Worm (Caenorhabditis elegans) whole organism, L4 larva: ENCODE measurements around the gene sgo-1.

Source experiments
- D1046.2 ChIP-seq: fragments of 200-800 bp; sonication (Bioruptor generic); IDR thresholded peaks from 2 replicates; pipeline ENCODE4 v1.3.6; 2022; ENCODE audit warnings: missing genetic modification characterization, missing compliant biosample characterization
- F44E2.7 ChIP-seq: fragments of 200-800 bp; sonication (Bioruptor generic); IDR thresholded peaks from 2 replicates; pipeline ENCODE4 v2.1.2; 2022; ENCODE audit warnings: missing genetic modification characterization, missing compliant biosample characterization
- T20F7.1 ChIP-seq: fragments of 200-800 bp; sonication (Bioruptor generic); optimal IDR thresholded peaks from 2 replicates; lab custom pipeline; 2018; ENCODE audit warnings: mild to moderate bottlenecking, missing genetic modification characterization, missing compliant biosample characterization
- T26A8.4 ChIP-seq: fragments of 200-800 bp; sonication (Bioruptor generic); IDR thresholded peaks from 2 replicates; pipeline ENCODE4 v1.3.6; 2022; ENCODE audit warnings: missing genetic modification characterization, missing compliant biosample characterization
- Y48G9A.11 ChIP-seq: fragments of 200-800 bp; sonication (Bioruptor generic); IDR thresholded peaks from 2 replicates; pipeline ENCODE4 v1.3.6; 2022; ENCODE audit warnings: missing genetic modification reagents, missing genetic modification characterization, missing compliant biosample characterization
- aha-1 ChIP-seq: fragments of 150-350 bp; peaks from one replicate; lab custom pipeline; 2014; ENCODE audit warnings: missing biosample characterization, missing genetic modification characterization
- arid-1 ChIP-seq: fragments of 200-800 bp; sonication (Bioruptor generic); conservative IDR thresholded peaks from 2 replicates; pipeline ENCODE4 v1.3.6; 2022; ENCODE audit warnings: missing genetic modification reagents, missing genetic modification characterization, missing compliant biosample characterization
- ceh-28 ChIP-seq: fragments of 150-350 bp; optimal IDR thresholded peaks from 2 replicates; lab custom pipeline; 2014; ENCODE audit warnings: missing biosample characterization, missing genetic modification reagents, missing genetic modification characterization
- ceh-32 ChIP-seq: sonication (generic microtip); optimal IDR thresholded peaks from 2 replicates; lab custom pipeline; 2016; ENCODE audit warnings: mild to moderate bottlenecking, missing genetic modification characterization, missing compliant biosample characterization; ENCODE audit not compliant: poor library complexity
- ceh-62 ChIP-seq: sonication (generic microtip); optimal IDR thresholded peaks from 2 replicates; lab custom pipeline; 2017; ENCODE audit warnings: missing biosample characterization, missing genetic modification characterization
- ces-1 ChIP-seq: fragments of 150-350 bp; sonication (generic microtip); optimal IDR thresholded peaks from 4 replicates; lab custom pipeline; 2014; ENCODE audit warnings: missing biosample characterization, missing genetic modification reagents, missing genetic modification characterization
- dpl-1 ChIP-seq: fragments of 150-350 bp; optimal IDR thresholded peaks from 2 replicates; lab custom pipeline; 2014; ENCODE audit warnings: missing biosample characterization, missing genetic modification reagents, missing genetic modification characterization
- duxl-1 ChIP-seq: sonication (generic microtip); optimal IDR thresholded peaks from 2 replicates; lab custom pipeline; 2016; ENCODE audit warnings: mild to moderate bottlenecking, missing genetic modification characterization, moderate library complexity, missing compliant biosample characterization; ENCODE audit not compliant: poor library complexity
- egl-43 ChIP-seq: fragments of 200-800 bp; sonication (Bioruptor generic); IDR thresholded peaks from 2 replicates; pipeline ENCODE4 v1.3.6; 2022; ENCODE audit warnings: missing genetic modification reagents, missing genetic modification characterization, missing compliant biosample characterization
- fos-1 ChIP-seq: fragments of 150-350 bp; optimal IDR thresholded peaks from 2 replicates; lab custom pipeline; 2014; ENCODE audit warnings: missing biosample characterization, missing genetic modification characterization
- hif-1 ChIP-seq, 2 experiments: sonication (generic microtip); optimal IDR thresholded peaks; 2 replicates each; lab custom pipeline; 2016 to 2017; ENCODE audit warnings: missing compliant biosample characterization in 2 of 2, missing genetic modification characterization in 2 of 2, missing genetic modification reagents in 2 of 2, missing genotype in 2 of 2, mild to moderate bottlenecking in 1 of 2
- hlh-30 ChIP-seq: sonication (generic microtip); optimal IDR thresholded peaks from 2 replicates; lab custom pipeline; 2017; ENCODE audit warnings: antibody characterized with exemption, mild to moderate bottlenecking, missing genetic modification characterization, missing compliant biosample characterization; ENCODE audit not compliant: insufficient read depth
- lim-7 ChIP-seq: fragments of 200-800 bp; sonication (Bioruptor generic); IDR thresholded peaks from 2 replicates; pipeline ENCODE4 v1.3.6; 2022; ENCODE audit warnings: missing genetic modification characterization, missing compliant biosample characterization
- lin-13 ChIP-seq: fragments of 150-350 bp; optimal IDR thresholded peaks from 2 replicates; lab custom pipeline; 2014; ENCODE audit warnings: missing biosample characterization, missing genetic modification reagents, missing genetic modification characterization
- madf-5 ChIP-seq, 2 experiments: fragments of 200-800 bp; sonication (Bioruptor generic); IDR thresholded peaks; 2 replicates each; pipeline ENCODE4 v1.3.6; 2022; ENCODE audit warnings: missing compliant biosample characterization in 2 of 2, missing genetic modification characterization in 2 of 2
- madf-9 ChIP-seq: fragments of 200-800 bp; sonication (Bioruptor generic); conservative IDR thresholded peaks from 2 replicates; pipeline ENCODE4 v1.3.6; 2022; ENCODE audit warnings: missing genetic modification reagents, missing genetic modification characterization, missing compliant biosample characterization
- mdl-1 ChIP-seq, 2 experiments: fragments of 150-350 bp in 1 of 2; sonication (generic microtip) in 1 of 2; optimal IDR thresholded peaks; 2 replicates each; lab custom pipeline; 2014 to 2017; ENCODE audit warnings: missing biosample characterization in 2 of 2, missing genetic modification characterization in 2 of 2
- mdt-29 ChIP-seq: fragments of 200-800 bp; sonication (Bioruptor generic); IDR thresholded peaks from 2 replicates; pipeline ENCODE4 v1.3.6; 2022; ENCODE audit warnings: missing genetic modification reagents, missing genetic modification characterization, missing compliant biosample characterization
- mes-2 ChIP-seq: sonication (generic microtip); optimal IDR thresholded peaks from 2 replicates; lab custom pipeline; 2016; ENCODE audit warnings: missing genotype, mild to moderate bottlenecking, missing genetic modification characterization, missing compliant biosample characterization; ENCODE audit not compliant: poor library complexity, severe bottlenecking
- mxl-2 ChIP-seq: fragments of 200-800 bp; sonication (Bioruptor generic); conservative IDR thresholded peaks from 2 replicates; pipeline ENCODE4 v1.3.6; 2022; ENCODE audit warnings: missing genetic modification reagents, missing genetic modification characterization, missing compliant biosample characterization
- mxl-3 ChIP-seq: fragments of 200-800 bp; sonication (Bioruptor generic); optimal IDR thresholded peaks from 2 replicates; lab custom pipeline; 2018; ENCODE audit warnings: mild to moderate bottlenecking, missing genetic modification characterization, missing compliant biosample characterization
- nhr-10 ChIP-seq: fragments of 150-350 bp; optimal IDR thresholded peaks from 2 replicates; lab custom pipeline; 2014; ENCODE audit warnings: missing biosample characterization, missing genetic modification characterization
- nhr-111 ChIP-seq: fragments of 200-800 bp; sonication (Bioruptor generic); optimal IDR thresholded peaks from 2 replicates; lab custom pipeline; 2018; ENCODE audit warnings: mild to moderate bottlenecking, missing genetic modification characterization, missing compliant biosample characterization
- nhr-25 ChIP-seq: sonication (generic microtip); optimal IDR thresholded peaks from 2 replicates; lab custom pipeline; 2017; ENCODE audit warnings: missing genetic modification characterization, mild to moderate bottlenecking, missing compliant biosample characterization, antibody characterized with exemption, moderate library complexity, borderline replicate concordance; ENCODE audit not compliant: insufficient read depth
- nhr-28 ChIP-seq: fragments of 150-350 bp; optimal IDR thresholded peaks from 2 replicates; lab custom pipeline; 2014; ENCODE audit warnings: missing biosample characterization, missing genetic modification characterization
- nhr-41 ChIP-seq: fragments of 200-800 bp; sonication (Bioruptor generic); IDR thresholded peaks from 2 replicates; pipeline ENCODE4 v1.3.6; 2022; ENCODE audit warnings: missing genetic modification reagents, missing genetic modification characterization, missing compliant biosample characterization
- nhr-6 ChIP-seq: fragments of 150-350 bp; optimal IDR thresholded peaks from 2 replicates; lab custom pipeline; 2014; ENCODE audit warnings: missing biosample characterization, missing genetic modification characterization
- nhr-77 ChIP-seq: fragments of 150-350 bp; optimal IDR thresholded peaks from 2 replicates; lab custom pipeline; 2014; ENCODE audit warnings: missing biosample characterization, missing genetic modification characterization
- pqm-1 ChIP-seq: sonication (generic microtip); optimal IDR thresholded peaks from 2 replicates; lab custom pipeline; 2017; ENCODE audit warnings: missing biosample characterization, missing genetic modification characterization
- saeg-2 ChIP-seq: fragments of 200-800 bp; sonication (Bioruptor generic); IDR thresholded peaks from 2 replicates; pipeline ENCODE4 v1.3.6; 2022; ENCODE audit warnings: missing genetic modification reagents, missing genetic modification characterization, missing compliant biosample characterization
- sdz-12 ChIP-seq: fragments of 200-800 bp; sonication (Bioruptor generic); optimal IDR thresholded peaks from 2 replicates; lab custom pipeline; 2018; ENCODE audit warnings: mild to moderate bottlenecking, missing genetic modification characterization, missing compliant biosample characterization
- set-16 ChIP-seq: fragments of 200-800 bp; sonication (Bioruptor generic); IDR thresholded peaks from 2 replicates; pipeline ENCODE4 v1.3.6; 2022; ENCODE audit warnings: missing genetic modification reagents, missing genetic modification characterization, missing compliant biosample characterization
- snpc-4 ChIP-seq: fragments of 150-350 bp; optimal IDR thresholded peaks from 2 replicates; lab custom pipeline; 2014; ENCODE audit warnings: missing biosample characterization, missing genetic modification characterization
- unc-130 ChIP-seq: sonication (generic microtip); optimal IDR thresholded peaks from 2 replicates; lab custom pipeline; 2016; ENCODE audit warnings: missing genetic modification reagents, missing genetic modification characterization, missing compliant biosample characterization
- unc-39 ChIP-seq: sonication (generic microtip); optimal IDR thresholded peaks from 2 replicates; lab custom pipeline; 2017; ENCODE audit warnings: missing biosample characterization, missing genetic modification characterization
- zag-1 ChIP-seq: fragments of 150-350 bp; optimal IDR thresholded peaks from 2 replicates; lab custom pipeline; 2014; ENCODE audit warnings: missing biosample characterization, missing genetic modification characterization
- zfp-3 ChIP-seq: fragments of 200-800 bp; sonication (Bioruptor generic); conservative IDR thresholded peaks from 2 replicates; pipeline ENCODE4 v1.3.6; 2022; ENCODE audit warnings: missing genetic modification reagents, missing genetic modification characterization, missing compliant biosample characterization
- zip-11 ChIP-seq: fragments of 200-800 bp; sonication (Bioruptor generic); IDR thresholded peaks from 2 replicates; pipeline ENCODE4 v1.3.6; 2022; ENCODE audit warnings: missing genetic modification characterization, missing compliant biosample characterization
- zip-2 ChIP-seq: fragments of 150-350 bp; optimal IDR thresholded peaks from 2 replicates; lab custom pipeline; 2014; ENCODE audit warnings: missing biosample characterization, missing genetic modification characterization
- ztf-11 ChIP-seq: fragments of 150-350 bp; optimal IDR thresholded peaks from 2 replicates; lab custom pipeline; 2014; ENCODE audit warnings: missing biosample characterization, missing genetic modification characterization
- ztf-7 ChIP-seq: fragments of 150-350 bp; optimal IDR thresholded peaks from 2 replicates; lab custom pipeline; 2014; ENCODE audit warnings: missing biosample characterization, missing genetic modification characterization

The sgo-1 gene

DNA sequence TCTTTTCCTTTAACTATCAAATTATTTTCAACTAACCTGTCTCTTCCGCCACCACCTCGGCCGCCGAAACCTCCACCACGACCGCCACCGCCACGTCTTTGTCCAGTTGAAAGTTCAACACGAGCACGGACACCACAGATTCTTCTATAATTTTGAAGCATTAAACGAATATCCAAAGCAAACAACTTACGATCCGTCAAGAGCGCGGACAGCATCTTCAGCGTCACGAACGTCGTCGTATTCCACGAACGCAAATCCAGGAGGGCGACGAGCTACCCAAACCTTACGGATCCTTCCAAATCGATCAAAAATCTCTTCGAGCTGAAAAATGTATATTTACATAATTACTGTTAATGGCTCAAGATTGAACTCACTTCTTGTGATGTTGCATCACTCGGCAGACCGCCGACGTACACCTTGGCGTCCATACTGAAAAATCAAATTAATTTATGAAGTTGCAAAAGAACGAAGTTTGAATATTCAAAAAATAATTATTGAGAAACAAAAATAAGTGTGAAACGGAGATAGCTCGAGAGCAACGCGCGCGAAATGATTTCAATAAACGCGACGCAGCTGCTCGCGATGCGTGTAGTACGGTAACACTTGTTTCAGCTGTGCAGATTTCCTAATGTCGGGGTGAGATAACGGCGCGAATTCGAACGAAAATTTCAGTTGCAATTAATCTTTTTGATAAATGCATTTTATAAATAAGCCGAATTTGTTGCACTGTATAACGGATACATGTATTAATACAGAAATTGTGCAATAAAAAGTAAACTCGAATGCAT is 5.3 kb downstream of the sgo-1 start, which contains the start of gene rsp-6 (continued):
- no peak for TF ChIP-seq nhr-111 (GFP tag; lab: Kevin White, UChicago)
- TF ChIP-seq sdz-12 (GFP tag; lab: Kevin White, UChicago), result no peak
- peak in 1 of 2 experiments; percentile 75 for TF ChIP-seq hif-1 (tag; optimal IDR thresholded peaks at IDR 0.05; lab: Kevin White, UChicago)
- TF ChIP-seq unc-39 (tag; lab: Kevin White, UChicago), result no peak
- peak; percentile 78 for TF ChIP-seq nhr-77 (tag; lab: Kevin White, UChicago)
- TF ChIP-seq nhr-28 (tag; lab: Kevin White, UChicago), result peak; percentile 60
- TF ChIP-seq pqm-1, result peak; percentile 12
- peak; percentile 69 for TF ChIP-seq arid-1 (GFP tag; lab: Robert Waterston, UW)
- TF ChIP-seq ztf-11 (tag; lab: Kevin White, UChicago), result no peak
- peak; percentile 74 for TF ChIP-seq unc-130 (GFP tag; lab: Kevin White, UChicago)
- no peak for TF ChIP-seq lim-7 (GFP tag; lab: Robert Waterston, UW)
- 0 out of 2 replicates have a peak, but pooled peaks have one; percentile 11 for TF ChIP-seq zip-11 (GFP tag; lab: Robert Waterston, UW)
- peak; percentile 92 for TF ChIP-seq dpl-1 (GFP tag; lab: Kevin White, UChicago)
- peak; percentile 90 for TF ChIP-seq mes-2 (tag; lab: Kevin White, UChicago)
- peak; percentile 99 for TF ChIP-seq D1046.2 (GFP tag; lab: Robert Waterston, UW)
- peak; percentile 75 for TF ChIP-seq lin-13
- TF ChIP-seq duxl-1 (tag; lab: Kevin White, UChicago), result peak; percentile 44
- no peak for TF ChIP-seq mdt-29 (GFP tag; lab: Robert Waterston, UW)
- peak; percentile 84 for TF ChIP-seq hlh-30
- peak; percentile 81 for TF ChIP-seq T20F7.1 (GFP tag; lab: Kevin White, UChicago)
- TF ChIP-seq zfp-3 (GFP tag; lab: Robert Waterston, UW), result 0 out of 2 replicates have a peak, but pooled peaks have one; percentile 33
- TF ChIP-seq madf-9, result peak; percentile 72
- no peak for TF ChIP-seq ceh-62 (tag; lab: Kevin White, UChicago)
- TF ChIP-seq aha-1, result peak; percentile 96
- TF ChIP-seq nhr-10 (tag; lab: Kevin White, UChicago), result no peak
- TF ChIP-seq ceh-28 (tag; lab: Kevin White, UChicago), result no peak
- peak; percentile 81 for TF ChIP-seq nhr-6 (tag; lab: Kevin White, UChicago)
- no peak for TF ChIP-seq snpc-4 (tag; lab: Kevin White, UChicago)

DNA sequence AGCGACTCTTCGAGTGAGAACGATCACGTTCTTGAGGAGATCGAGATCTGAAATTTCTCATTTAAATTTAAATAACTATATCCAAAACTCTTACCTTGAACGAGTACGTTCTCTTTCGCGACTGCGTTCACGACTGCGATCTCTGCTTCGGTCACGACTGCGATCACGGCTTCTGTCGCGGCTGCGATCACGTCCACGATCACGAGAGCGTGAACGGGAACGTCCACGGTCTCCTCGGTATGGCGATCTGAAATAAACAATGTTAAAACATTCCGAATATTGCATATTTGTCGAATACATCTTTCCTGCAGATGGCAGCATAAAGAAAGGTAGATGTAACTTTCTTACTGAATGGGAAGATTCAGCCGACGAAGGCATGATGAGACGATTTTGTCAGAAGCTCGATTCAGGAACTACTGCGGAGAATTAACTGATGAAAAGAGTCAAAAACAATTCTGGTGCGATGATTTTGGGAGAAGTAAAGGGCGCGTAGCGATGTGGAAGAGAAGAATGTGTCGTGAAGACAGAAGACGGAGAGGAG is 6.1 kb downstream of the sgo-1 start:
- TF ChIP-seq egl-43 (GFP tag; lab: Robert Waterston, UW) (peak; percentile 3; the same call in 1 of the 2 replicates), set-16 (GFP tag; lab: Robert Waterston, UW) (0 out of 2 replicates have a peak, but pooled peaks have one; percentile 12), fos-1 (tag; lab: Kevin White, UChicago) (no peak), aha-1 (peak; percentile 59), T20F7.1 (GFP tag; lab: Kevin White, UChicago) (no peak)
- TF ChIP-seq, all 104 proteins: peak for 3

DNA sequence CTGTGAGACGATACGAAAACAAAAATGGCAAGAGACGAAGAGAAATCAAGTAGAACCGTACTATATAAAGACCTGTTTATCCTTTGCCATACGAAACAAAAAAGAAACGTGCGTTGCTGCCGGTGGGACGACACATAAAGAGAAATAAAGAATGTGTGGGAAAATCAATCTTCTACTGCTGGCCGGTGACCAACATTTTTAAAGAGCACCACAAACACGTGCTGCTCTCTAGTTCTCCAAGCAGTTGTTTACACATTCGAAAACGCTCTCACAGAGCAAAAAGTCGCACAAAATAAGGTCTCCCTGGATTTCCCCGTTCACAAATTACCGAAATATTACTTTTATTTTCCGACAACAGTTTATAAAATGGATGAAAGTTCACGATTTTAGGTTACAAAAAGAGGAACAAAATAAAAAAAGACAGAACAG is 6.7 kb downstream of the sgo-1 start, which contains the start of gene imp-3:
Gene imp-3, minus strand, starts transcription at position 93 of the 429 bp plus-strand sequence.
- TF ChIP-seq nhr-25 (tag; lab: Kevin White, UChicago), result no peak
- TF ChIP-seq zag-1, result no peak
- no peak for TF ChIP-seq madf-9
- TF ChIP-seq ztf-7 (tag; lab: Kevin White, UChicago), result no peak
- TF ChIP-seq ceh-32, result no peak
- TF ChIP-seq nhr-41 (GFP tag; lab: Robert Waterston, UW), result no peak
- TF ChIP-seq mxl-2 (GFP tag; lab: Robert Waterston, UW), result peak; percentile 46; the same call in 1 of the 2 replicates
- no peak for TF ChIP-seq dpl-1 (GFP tag; lab: Kevin White, UChicago)
- no peak for TF ChIP-seq zip-2
- TF ChIP-seq mxl-3 (GFP tag; lab: Kevin White, UChicago), result peak; percentile 84
- TF ChIP-seq madf-5 (GFP tag; IDR thresholded peaks at IDR 0.05; lab: Robert Waterston, UW), result peak in 1 of 2 experiments; percentile 76; a peak in 2 of 4 replicates
- TF ChIP-seq saeg-2 (GFP tag; lab: Robert Waterston, UW), result no peak
- peak; percentile 41 to 88 for TF ChIP-seq mdl-1 (tag; optimal IDR thresholded peaks at IDR 0.05; lab: Kevin White, UChicago)
- peak; percentile 69 for TF ChIP-seq T26A8.4 (GFP tag; lab: Robert Waterston, UW)
- no peak for TF ChIP-seq F44E2.7 (GFP tag; lab: Robert Waterston, UW)
- peak; percentile 64 for TF ChIP-seq Y48G9A.11 (GFP tag; lab: Robert Waterston, UW)
- no peak for TF ChIP-seq ces-1 (GFP tag; lab: Kevin White, UChicago)
- TF ChIP-seq duxl-1 (tag; lab: Kevin White, UChicago), result no peak
